Fruit fly (Drosophila melanogaster): ENCODE results near the gene CG17110.

Gene CG17110

DNA sequence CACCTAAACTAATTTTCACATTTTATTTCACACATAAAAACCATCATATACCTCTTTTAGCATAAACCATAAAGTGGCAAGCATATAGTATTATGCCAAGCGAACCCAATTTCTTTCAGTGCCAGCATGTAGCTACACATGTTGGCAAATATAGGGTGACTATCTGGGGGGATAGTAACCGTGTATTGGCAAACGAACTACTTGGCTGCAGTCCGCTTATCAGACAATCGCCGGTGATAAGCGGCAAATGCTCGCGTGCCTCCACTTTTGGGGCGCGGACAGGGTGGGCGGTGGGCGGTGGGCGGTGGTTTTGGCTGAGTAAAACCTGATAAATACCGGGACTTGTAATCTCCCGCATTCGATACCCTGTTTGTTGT, 48.1 kb downstream of the CG17110 start (continued):
- no peak for TF ChIP-seq otp (GFP tag; IDR thresholded peaks at IDR 0.05)
- no peak for TF ChIP-seq az2 (GFP tag; optimal IDR thresholded peaks at IDR 0.05)
- no peak for TF ChIP-seq Fer2 (tag; optimal IDR thresholded peaks at IDR 0.05)
- no peak for TF ChIP-seq cad (GFP tag; optimal IDR thresholded peaks at IDR 0.05)
- TF ChIP-seq CG1602 (GFP tag; optimal IDR thresholded peaks at IDR 0.05) = no peak
- no peak for TF ChIP-seq Ets97D (GFP tag; optimal IDR thresholded peaks at IDR 0.05)
- no peak for TF ChIP-seq jing (GFP tag; optimal IDR thresholded peaks at IDR 0.05)
- TF ChIP-seq ems (GFP tag; optimal IDR thresholded peaks at IDR 0.05) = no peak
- no peak for TF ChIP-seq unpg (GFP tag; optimal IDR thresholded peaks at IDR 0.05)
- no peak for TF ChIP-seq CG6654 (GFP tag; optimal IDR thresholded peaks at IDR 0.05)
- peak; percentile 10 for TF ChIP-seq CG30403 (GFP tag; optimal IDR thresholded peaks at IDR 0.05)
- no peak for TF ChIP-seq Dll (GFP tag; IDR thresholded peaks at IDR 0.05; ENCODE audit: partially characterized antibody)
- TF ChIP-seq ranshi (GFP tag; IDR thresholded peaks at IDR 0.05) = peak; percentile 37; the same call in 1 of the 2 replicates
- peak; percentile 59; the same call in 1 of the 2 replicates for TF ChIP-seq rib (GFP tag; IDR thresholded peaks at IDR 0.05)
- TF ChIP-seq Jarid2 (GFP tag; optimal IDR thresholded peaks at IDR 0.05) = no peak
- TF ChIP-seq Dfd (GFP tag; optimal IDR thresholded peaks at IDR 0.05) = no peak
- no peak for TF ChIP-seq unc-4 (GFP tag; IDR thresholded peaks at IDR 0.05; ENCODE audit: partially characterized antibody)
- no peak for TF ChIP-seq Antp (GFP tag; optimal IDR thresholded peaks at IDR 0.05)
- TF ChIP-seq CG3838 (GFP tag; optimal IDR thresholded peaks at IDR 0.05) = no peak
- no peak for TF ChIP-seq Neu2 (GFP tag; optimal IDR thresholded peaks at IDR 0.05; ENCODE audit: borderline replicate concordance)
- TF ChIP-seq Mrtf (GFP tag; IDR thresholded peaks at IDR 0.05) = no peak
- no peak for TF ChIP-seq Hr3 (GFP tag; optimal IDR thresholded peaks at IDR 0.05)
- TF ChIP-seq TFAM (GFP tag; optimal IDR thresholded peaks at IDR 0.05) = no peak
- no peak for TF ChIP-seq HmgD (GFP tag; optimal IDR thresholded peaks at IDR 0.05)
- TF ChIP-seq CG10431 (GFP tag; optimal IDR thresholded peaks at IDR 0.05) = no peak
- TF ChIP-seq peb (GFP tag; IDR thresholded peaks at IDR 0.05) = no peak

DNA sequence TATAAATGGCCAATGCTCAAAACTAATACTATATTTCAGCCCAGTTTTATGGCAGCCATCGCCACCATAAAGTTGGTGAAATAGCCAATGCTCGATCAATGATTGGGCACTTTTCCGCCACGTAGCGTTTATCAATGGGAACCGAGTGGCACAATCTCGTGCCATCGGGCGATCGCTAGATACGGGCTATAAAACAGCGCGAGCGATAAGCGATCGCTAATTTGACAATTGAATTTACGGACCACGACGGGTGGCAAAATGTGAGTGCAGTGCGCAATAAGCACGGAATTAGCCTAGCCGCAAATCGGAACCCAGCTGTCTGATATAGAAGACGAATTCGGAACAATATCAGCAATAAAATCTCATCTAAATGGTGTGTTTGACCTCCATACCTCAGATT, 48.8 kb downstream of the CG17110 start:
- no peak for TF ChIP-seq BEAF-32 (GFP tag; optimal IDR thresholded peaks at IDR 0.05)
- no peak for TF ChIP-seq bcd (GFP tag; optimal IDR thresholded peaks at IDR 0.05)
- TF ChIP-seq CG15696 (tag; optimal IDR thresholded peaks at IDR 0.05) = no peak
- TF ChIP-seq trem (tag; optimal IDR thresholded peaks at IDR 0.05) = no peak
- TF ChIP-seq cato (GFP tag; optimal IDR thresholded peaks at IDR 0.05; ENCODE audit: borderline replicate concordance) = no peak
- TF ChIP-seq Deaf1 (tag; optimal IDR thresholded peaks at IDR 0.05) = peak; percentile 3
- peak; percentile 14 for TF ChIP-seq MTF-1 (GFP tag; optimal IDR thresholded peaks at IDR 0.05; ENCODE audit: borderline replicate concordance)
- peak; percentile 90 for TF ChIP-seq exex (tag; optimal IDR thresholded peaks at IDR 0.05)
- TF ChIP-seq sug (tag; optimal IDR thresholded peaks at IDR 0.05) = peak; percentile 83
- TF ChIP-seq CG12104 (GFP tag; optimal IDR thresholded peaks at IDR 0.05) = no peak
- peak; percentile 85 for TF ChIP-seq grn (GFP tag; optimal IDR thresholded peaks at IDR 0.05)
- TF ChIP-seq CG31441 (GFP tag; IDR thresholded peaks at IDR 0.05) = no peak
- TF ChIP-seq CG34376 (GFP tag; optimal IDR thresholded peaks at IDR 0.05) = peak; percentile 41
- no peak for TF ChIP-seq tna (GFP tag; IDR thresholded peaks at IDR 0.05; ENCODE audit: partially characterized antibody)
- no peak for TF ChIP-seq gem (tag; optimal IDR thresholded peaks at IDR 0.05)

Data from whole organism, embryonic.